Fruit fly (Drosophila melanogaster): ENCODE data around the gene CG43115.

The CG43115 gene

DNA sequence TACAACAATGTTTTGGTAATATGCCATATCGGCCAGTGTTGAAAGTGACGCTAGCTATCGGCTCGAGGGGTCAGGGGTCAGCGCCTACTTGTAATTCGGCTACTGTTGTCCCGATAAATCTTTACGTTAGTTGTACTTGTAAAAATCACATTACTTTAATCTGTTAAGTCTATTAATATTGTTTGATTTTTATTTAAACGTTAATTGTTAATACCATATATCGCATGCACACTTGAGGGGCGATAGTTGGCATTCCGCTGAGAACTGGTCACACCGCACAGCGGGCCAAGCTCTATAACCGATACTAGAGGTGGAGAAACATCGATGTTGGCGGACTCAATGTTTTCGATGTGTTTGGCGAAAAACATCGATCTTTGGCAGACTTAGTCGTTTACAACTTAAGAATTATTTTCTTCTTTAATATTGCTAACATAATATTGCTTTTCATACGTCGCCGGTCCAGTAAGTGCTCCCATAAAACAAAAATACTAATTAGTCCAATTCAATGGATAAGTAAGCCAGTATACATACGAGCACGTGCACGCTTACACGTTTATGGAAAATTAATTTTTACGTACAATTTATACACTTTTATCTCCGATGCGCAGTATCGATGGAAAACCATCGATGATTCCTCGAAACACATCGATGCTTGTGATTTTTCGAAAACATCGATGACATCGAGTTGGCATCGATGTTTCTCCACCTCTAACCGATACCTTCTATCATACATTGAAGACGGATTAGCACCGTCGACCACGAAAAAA, 28.9 kb downstream of the CG43115 start, which contains the start of the genes rux and MCTS1 (continued):
- TF ChIP-seq tgo (GFP tag; IDR thresholded peaks at IDR 0.05), result no peak
- no peak for TF ChIP-seq scrt (GFP tag; optimal IDR thresholded peaks at IDR 0.05)
- TF ChIP-seq stc (GFP tag; IDR thresholded peaks at IDR 0.05), result no peak
- no peak for TF ChIP-seq caup (GFP tag; optimal IDR thresholded peaks at IDR 0.05; ENCODE audit: severe bottlenecking)
- no peak for TF ChIP-seq sima (GFP tag; optimal IDR thresholded peaks at IDR 0.05)
- TF ChIP-seq p53 (GFP tag; optimal IDR thresholded peaks at IDR 0.05), result no peak
- TF ChIP-seq Asciz (GFP tag; optimal IDR thresholded peaks at IDR 0.05), result no peak
- no peak for TF ChIP-seq CG10565 (GFP tag; optimal IDR thresholded peaks at IDR 0.05)
- TF ChIP-seq tin (GFP tag; optimal IDR thresholded peaks at IDR 0.05), result peak; percentile 22
- no peak for TF ChIP-seq CG3065 (GFP tag; optimal IDR thresholded peaks at IDR 0.05)
- TF ChIP-seq CG31388 (GFP tag; optimal IDR thresholded peaks at IDR 0.05), result no peak
- TF ChIP-seq D19B (GFP tag; optimal IDR thresholded peaks at IDR 0.05), result no peak
- TF ChIP-seq CG6765 (GFP tag; optimal IDR thresholded peaks at IDR 0.05), result no peak
- no peak for TF ChIP-seq Bteb2 (GFP tag; optimal IDR thresholded peaks at IDR 0.05)
- no peak for TF ChIP-seq en (GFP tag; optimal IDR thresholded peaks at IDR 0.05)
- TF ChIP-seq Hr39 (optimal IDR thresholded peaks at IDR 0.05), result no peak
- peak; percentile 10 for TF ChIP-seq lab (GFP tag; optimal IDR thresholded peaks at IDR 0.05)
- no peak for TF ChIP-seq CG2875 (GFP tag; optimal IDR thresholded peaks at IDR 0.05)
- no peak for TF ChIP-seq zf30C (GFP tag; optimal IDR thresholded peaks at IDR 0.05)
- peak; percentile 15 for TF ChIP-seq jumu (GFP tag; optimal IDR thresholded peaks at IDR 0.05)
- no peak for TF ChIP-seq CG11695 (GFP tag; IDR thresholded peaks at IDR 0.05)
- TF ChIP-seq Scr (GFP tag; IDR thresholded peaks at IDR 0.05; ENCODE audit: partially characterized antibody), result peak; percentile 96
- no peak for TF ChIP-seq CG7839 (tag; optimal IDR thresholded peaks at IDR 0.05)
- TF ChIP-seq CG16813 (GFP tag; IDR thresholded peaks at IDR 0.05; ENCODE audit: partially characterized antibody), result peak; percentile 97
- no peak for TF ChIP-seq ems (GFP tag; optimal IDR thresholded peaks at IDR 0.05)
- peak; percentile 77 for TF ChIP-seq Lhr (GFP tag; optimal IDR thresholded peaks at IDR 0.05)
- TF ChIP-seq inv (GFP tag; IDR thresholded peaks at IDR 0.05; ENCODE audit: partially characterized antibody), result peak; percentile 89
- TF ChIP-seq CG6683 (GFP tag; optimal IDR thresholded peaks at IDR 0.05), result no peak
- no peak for TF ChIP-seq trh (GFP tag; optimal IDR thresholded peaks at IDR 0.05)
- peak; percentile 74; the same call in 2 of the 3 replicates for TF ChIP-seq CG11456 (GFP tag; IDR thresholded peaks at IDR 0.05)
- no peak for TF ChIP-seq CG12744 (GFP tag; optimal IDR thresholded peaks at IDR 0.05)
- no peak for TF ChIP-seq jing (GFP tag; optimal IDR thresholded peaks at IDR 0.05)
- peak; percentile 12 for TF ChIP-seq dmrt11E (tag; optimal IDR thresholded peaks at IDR 0.05)
- no peak for TF ChIP-seq CG2199 (GFP tag; IDR thresholded peaks at IDR 0.05)
- no peak for TF ChIP-seq C15 (GFP tag; IDR thresholded peaks at IDR 0.05)
- peak; percentile 87 for TF ChIP-seq row (GFP tag; IDR thresholded peaks at IDR 0.05)
- TF ChIP-seq CG3995 (GFP tag; optimal IDR thresholded peaks at IDR 0.05), result peak; percentile 91
- TF ChIP-seq sisA (GFP tag; IDR thresholded peaks at IDR 0.05), result peak; percentile 54; the same call in 1 of the 2 replicates
- no peak for TF ChIP-seq Jarid2 (GFP tag; optimal IDR thresholded peaks at IDR 0.05)
- TF ChIP-seq trem (tag; optimal IDR thresholded peaks at IDR 0.05), result peak; percentile 65
- TF ChIP-seq CG34224 (GFP tag; IDR thresholded peaks at IDR 0.05; ENCODE audit: partially characterized antibody), result peak; percentile 82
- no peak for TF ChIP-seq sim (GFP tag; IDR thresholded peaks at IDR 0.05)
- no peak for TF ChIP-seq toy (GFP tag; IDR thresholded peaks at IDR 0.05)
- TF ChIP-seq CG4707 (GFP tag; optimal IDR thresholded peaks at IDR 0.05), result no peak
- TF ChIP-seq CG13296 (GFP tag; optimal IDR thresholded peaks at IDR 0.05), result no peak
- peak; percentile 31 for TF ChIP-seq Chrac-16 (GFP tag; optimal IDR thresholded peaks at IDR 0.05)
- no peak for TF ChIP-seq so (GFP tag; IDR thresholded peaks at IDR 0.05)
- TF ChIP-seq BtbVII (GFP tag; optimal IDR thresholded peaks at IDR 0.05), result no peak
- no peak for TF ChIP-seq CG6689 (GFP tag; IDR thresholded peaks at IDR 0.05)
- TF ChIP-seq CG11696 (GFP tag; IDR thresholded peaks at IDR 0.05), result no peak

Data from whole organism, embryonic.